Worm (Caenorhabditis elegans): ENCODE data around the gene igcm-3.

Gene igcm-3

ce11 chrX:2694725-2695124 is 10.9 kb downstream of the igcm-3 start, which contains the start of gene T02C5.1 (continued):
- TF ChIP-seq lin-38 (GFP tag; IDR thresholded peaks at IDR 0.05) (no peak), egl-27 (tag; optimal IDR thresholded peaks at IDR 0.05) (no peak), ctbp-1 (GFP tag; IDR thresholded peaks at IDR 0.05) (no peak), spr-3 (GFP tag; optimal IDR thresholded peaks at IDR 0.05) (no peak), unc-62 (GFP tag; optimal IDR thresholded peaks at IDR 0.05 in 1 of 2) (no peak), unc-62 (tag; optimal IDR thresholded peaks at IDR 0.05) (no peak), Y105C5A.15 (GFP tag; IDR thresholded peaks at IDR 0.05) (no peak), lin-1 (GFP tag; IDR thresholded peaks at IDR 0.05) (0 out of 2 replicates have a peak, but pooled peaks have one; percentile 10), ama-1 (optimal IDR thresholded peaks at IDR 0.05) (peak; percentile 78), daf-16 (GFP tag; optimal IDR thresholded peaks at IDR 0.05) (no peak), daf-16 (tag; optimal IDR thresholded peaks at IDR 0.05) (peak; percentile 66), ztf-11 (tag; optimal IDR thresholded peaks at IDR 0.05) (no peak), fkh-10 (GFP tag; optimal IDR thresholded peaks at IDR 0.05) (no peak), F26F4.8 (GFP tag; conservative IDR thresholded peaks at IDR 0.05) (no peak), php-3 (GFP tag; IDR thresholded peaks at IDR 0.05) (no peak), daf-8 (GFP tag; IDR thresholded peaks at IDR 0.05) (no peak), lim-7 (GFP tag; IDR thresholded peaks at IDR 0.05) (no peak), nhr-77 (tag; optimal IDR thresholded peaks at IDR 0.05) (no peak), skn-1 (tag; optimal IDR thresholded peaks at IDR 0.05) (no peak), lin-29 (GFP tag; IDR thresholded peaks at IDR 0.05) (no peak), nhr-11 (tag; optimal IDR thresholded peaks at IDR 0.05) (no peak), lsy-2 (tag; optimal IDR thresholded peaks at IDR 0.05) (no peak), lin-15B (tag; optimal IDR thresholded peaks at IDR 0.05) (no peak), nhr-41 (GFP tag; IDR thresholded peaks at IDR 0.05) (no peak), nhr-102 (tag; optimal IDR thresholded peaks at IDR 0.05) (no peak), saeg-2 (GFP tag; IDR thresholded peaks at IDR 0.05) (no peak), pqm-1 (tag; optimal IDR thresholded peaks at IDR 0.05) (peak; percentile 63), T20F7.1 (GFP tag; optimal IDR thresholded peaks at IDR 0.05) (no peak), nhr-28 (tag; optimal IDR thresholded peaks at IDR 0.05) (peak; percentile 50), nhr-10 (tag; optimal IDR thresholded peaks at IDR 0.05) (no peak), egl-43 (GFP tag; IDR thresholded peaks at IDR 0.05) (no peak), nhr-25 (tag; optimal IDR thresholded peaks at IDR 0.05; ENCODE audit: borderline replicate concordance, insufficient read depth) (no peak), dve-1 (tag; optimal IDR thresholded peaks at IDR 0.05; ENCODE audit: insufficient read depth) (peak; percentile 50), vab-7 (GFP tag; IDR thresholded peaks at IDR 0.05) (no peak), fos-1 (tag; optimal IDR thresholded peaks at IDR 0.05) (no peak), attf-4 (tag; optimal IDR thresholded peaks at IDR 0.05) (no peak), ztf-7 (tag; optimal IDR thresholded peaks at IDR 0.05) (no peak), lin-39 (tag; optimal IDR thresholded peaks at IDR 0.05) (no peak), F44E2.7 (GFP tag; IDR thresholded peaks at IDR 0.05) (no peak), unc-39 (tag; optimal IDR thresholded peaks at IDR 0.05) (no peak)

ce11 chrX:2693026-2693425 is 12.6 kb downstream of the igcm-3 start:
- TF ChIP-seq tag-97 (GFP tag; IDR thresholded peaks at IDR 0.05): no peak
- TF ChIP-seq daf-16 (GFP tag; optimal IDR thresholded peaks at IDR 0.05): no peak
- TF ChIP-seq daf-16 (tag; optimal IDR thresholded peaks at IDR 0.05): peak; percentile 99
- peak; percentile 12 for TF ChIP-seq hlh-30 (tag; optimal IDR thresholded peaks at IDR 0.05; ENCODE audit: insufficient read depth)
- no peak for TF ChIP-seq D1046.2 (GFP tag; IDR thresholded peaks at IDR 0.05)
- TF ChIP-seq jun-1 (tag; optimal IDR thresholded peaks at IDR 0.05): no peak
- peak; percentile 60 for TF ChIP-seq dmd-6 (GFP tag; IDR thresholded peaks at IDR 0.05)
- peak; percentile 17 for TF ChIP-seq nhr-28 (tag; optimal IDR thresholded peaks at IDR 0.05)
- TF ChIP-seq duxl-1 (tag; optimal IDR thresholded peaks at IDR 0.05; ENCODE audit: poor library complexity): no peak
- peak in 1 of 2 experiments; percentile 95 for TF ChIP-seq unc-62 (GFP tag; optimal IDR thresholded peaks at IDR 0.05 in 1 of 2)
- TF ChIP-seq unc-62 (tag; optimal IDR thresholded peaks at IDR 0.05): no peak
- TF ChIP-seq mdt-29 (GFP tag; IDR thresholded peaks at IDR 0.05): no peak
- no peak for TF ChIP-seq zfp-2 (tag; optimal IDR thresholded peaks at IDR 0.05)
- no peak for TF ChIP-seq spr-3 (GFP tag; optimal IDR thresholded peaks at IDR 0.05)
- TF ChIP-seq F26F4.8 (GFP tag; conservative IDR thresholded peaks at IDR 0.05): no peak
- no peak for TF ChIP-seq nhr-6 (tag; optimal IDR thresholded peaks at IDR 0.05)
- TF ChIP-seq rbr-2 (tag; optimal IDR thresholded peaks at IDR 0.05): no peak
- peak in 1 of 2 experiments; percentile 55 for TF ChIP-seq hif-1 (tag; optimal IDR thresholded peaks at IDR 0.05)
- no peak for TF ChIP-seq pha-4 (GFP tag; IDR thresholded peaks at IDR 0.05)
- TF ChIP-seq pha-4 (tag; optimal IDR thresholded peaks at IDR 0.05): no peak
- no peak for TF ChIP-seq lin-13 (GFP tag; optimal IDR thresholded peaks at IDR 0.05)

All from whole organism, L4 larva.